Worm (Caenorhabditis elegans) whole organism, L3 larva: ENCODE measurements around the gene clec-126.

ENCODE experiments used
- ceh-82 ChIP-seq: fragments of 150-350 bp; optimal IDR thresholded peaks from 2 replicates; lab custom pipeline; 2014; ENCODE audit warnings: missing biosample characterization, missing genetic modification characterization
- daf-12 ChIP-seq: fragments of 150-350 bp; optimal IDR thresholded peaks from 2 replicates; lab custom pipeline; 2014; ENCODE audit warnings: missing biosample characterization, missing genetic modification reagents, missing genetic modification characterization
- nhr-11 ChIP-seq: fragments of 150-350 bp; optimal IDR thresholded peaks from 2 replicates; lab custom pipeline; 2014; ENCODE audit warnings: missing biosample characterization, missing genetic modification characterization
- sea-2 ChIP-seq: fragments of 150-350 bp; sonication (generic microtip); optimal IDR thresholded peaks from 4 replicates; lab custom pipeline; 2014; ENCODE audit warnings: missing biosample characterization, missing genetic modification reagents, missing genetic modification characterization
- unc-39 ChIP-seq: sonication (generic microtip); optimal IDR thresholded peaks from 4 replicates; lab custom pipeline; 2017; ENCODE audit warnings: missing biosample characterization, missing genetic modification characterization
- ztf-11 ChIP-seq: fragments of 150-350 bp; optimal IDR thresholded peaks from 2 replicates; lab custom pipeline; 2014; ENCODE audit warnings: missing biosample characterization, missing genetic modification characterization

clec-126 gene

DNA sequence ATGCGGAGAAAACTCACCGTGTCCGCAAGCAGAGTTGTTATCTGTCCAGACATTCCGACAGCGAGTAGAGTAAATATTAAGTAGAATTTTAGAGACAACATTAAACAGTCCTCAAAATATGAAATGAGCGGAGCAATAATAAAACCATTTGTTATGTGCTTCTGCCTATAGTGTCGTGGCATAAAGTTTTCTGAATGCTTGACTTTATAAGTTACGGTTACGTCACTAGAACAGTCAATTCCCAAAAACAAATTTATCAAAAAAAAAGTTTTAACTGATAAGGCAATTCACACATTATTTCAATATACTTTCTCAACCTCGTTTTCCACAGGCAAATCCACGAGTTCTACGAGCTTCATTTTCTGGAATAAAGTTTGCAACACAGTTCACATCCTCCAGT is 49.8 kb downstream of the clec-126 start, which contains the start of gene clec-127:
Gene clec-127, minus strand, starts transcription at position 101 of the 400 bp plus-strand sequence.
- TF ChIP-seq unc-39 (tag; lab: Kevin White, UChicago) (no peak), ceh-82 (tag; lab: Kevin White, UChicago) (no peak), daf-12 (tag; lab: Kevin White, UChicago) (no peak), sea-2 (GFP tag; lab: Kevin White, UChicago) (no peak), nhr-11 (tag; lab: Kevin White, UChicago) (no peak), ztf-11 (no peak)
